Fruit fly (Drosophila melanogaster) whole organism, wandering third instar larva: ENCODE measurements around the gene CG34256.
A peak's percentile ranks its signal among the peaks of the same experiment; 100 is the strongest.

Experiments used
- Abd-B ChIP-seq: fragments of >200 bp; optimal IDR thresholded peaks from 2 replicates; lab custom pipeline; 2017; ENCODE audit warnings: missing biosample characterization, missing genetic modification characterization
- CG32264 ChIP-seq: fragments of 200-800 bp; sonication (Bioruptor generic); optimal IDR thresholded peaks from 2 replicates; lab custom pipeline; 2016; ENCODE audit warnings: missing biosample characterization, missing genetic modification characterization
- CG9705 ChIP-seq: fragments of 200-800 bp; sonication (Bioruptor generic); optimal IDR thresholded peaks from 2 replicates; lab custom pipeline; 2018; ENCODE audit warnings: missing biosample characterization, mild to moderate bottlenecking, missing genetic modification characterization
- CrebA ChIP-seq: fragments of 200-800 bp; sonication (Bioruptor generic); optimal IDR thresholded peaks from 2 replicates; lab custom pipeline; 2016; ENCODE audit warnings: missing biosample characterization, mild to moderate bottlenecking, missing genetic modification characterization, borderline replicate concordance
- Dfd ChIP-seq: fragments of >200 bp; optimal IDR thresholded peaks from 2 replicates; lab custom pipeline; 2017; ENCODE audit warnings: missing biosample characterization, missing genetic modification characterization
- Dif ChIP-seq: fragments of 200-275, 200-300 bp; sonication (Bioruptor generic); optimal IDR thresholded peaks from 2 replicates; lab custom pipeline; 2018; ENCODE audit warnings: missing biosample characterization, missing genetic modification characterization; ENCODE audit not compliant: partially characterized antibody
- GATAd ChIP-seq: sonication (Bioruptor generic); optimal IDR thresholded peaks from 2 replicates; lab custom pipeline; 2016; ENCODE audit warnings: missing biosample characterization, missing genetic modification characterization
- HLH106 ChIP-seq: fragments of 200-800 bp; optimal IDR thresholded peaks from 3 replicates; lab custom pipeline; 2019; ENCODE audit warnings: missing biosample characterization, mild to moderate bottlenecking, missing genetic modification characterization, moderate library complexity
- Hnf4 ChIP-seq: fragments of 200-800 bp; sonication (Bioruptor generic); optimal IDR thresholded peaks from 2 replicates; lab custom pipeline; 2016; ENCODE audit warnings: missing biosample characterization, mild to moderate bottlenecking, missing genetic modification characterization
- Hr78 ChIP-seq: fragments of >200 bp; optimal IDR thresholded peaks from 2 replicates; lab custom pipeline; 2017; ENCODE audit warnings: missing biosample characterization, missing genetic modification characterization
- Hr83 ChIP-seq: fragments of 200-300 bp; sonication (Bioruptor generic); optimal IDR thresholded peaks from 2 replicates; lab custom pipeline; 2016; ENCODE audit warnings: missing biosample characterization, mild to moderate bottlenecking, missing genetic modification characterization, moderate library complexity; ENCODE audit not compliant: poor library complexity, severe bottlenecking
- Jra ChIP-seq: sonication (Bioruptor generic); optimal IDR thresholded peaks from 2 replicates; lab custom pipeline; 2016; ENCODE audit warnings: missing biosample characterization, missing genetic modification characterization
- Mio ChIP-seq: sonication (Bioruptor generic); optimal IDR thresholded peaks from 2 replicates; lab custom pipeline; 2016; ENCODE audit warnings: missing biosample characterization, missing genetic modification characterization
- Myc ChIP-seq: fragments of >200 bp; optimal IDR thresholded peaks from 2 replicates; lab custom pipeline; 2017
- N ChIP-seq: fragments of >200 bp; optimal IDR thresholded peaks from 2 replicates; lab custom pipeline; 2018; ENCODE audit warnings: missing biosample characterization, missing external identifiers, missing genetic modification characterization
- OdsH ChIP-seq: fragments of 200-800 bp; sonication (Bioruptor generic); optimal IDR thresholded peaks from 2 replicates; lab custom pipeline; 2016; ENCODE audit warnings: missing biosample characterization, mild to moderate bottlenecking, missing genetic modification characterization
- Rel ChIP-seq, 2 experiments: fragments of 200-800 bp; sonication (Bioruptor generic) in 1 of 2; optimal IDR thresholded peaks; 2 replicates in 1 of 2; 3 replicates in 1 of 2; lab custom pipeline; 2016 to 2019; ENCODE audit warnings: mild to moderate bottlenecking in 2 of 2, missing biosample characterization in 2 of 2, missing genetic modification characterization in 2 of 2, moderate library complexity in 1 of 2
- Sp1 ChIP-seq: fragments of 200-800 bp; sonication (Bioruptor generic); optimal IDR thresholded peaks from 3 replicates; lab custom pipeline; 2019; ENCODE audit warnings: missing biosample characterization, mild to moderate bottlenecking, missing genetic modification characterization, moderate library complexity
- Vsx2 ChIP-seq: fragments of 200-300, 225-300 bp; sonication (Bioruptor generic); optimal IDR thresholded peaks from 2 replicates; lab custom pipeline; 2018; ENCODE audit warnings: missing biosample characterization, missing genetic modification characterization; ENCODE audit not compliant: partially characterized antibody
- br ChIP-seq: fragments of 200-800 bp; sonication (Bioruptor generic); optimal IDR thresholded peaks from 2 replicates; lab custom pipeline; 2016; ENCODE audit warnings: missing biosample characterization, missing genetic modification characterization
- brk ChIP-seq: fragments of 200-800 bp; sonication (Bioruptor generic); optimal IDR thresholded peaks from 2 replicates; lab custom pipeline; 2016; ENCODE audit warnings: missing biosample characterization, mild to moderate bottlenecking, missing genetic modification characterization
- dl ChIP-seq, 2 experiments: fragments of 175-275, 200-275 bp in 1 of 2; fragments of 200-275 bp in 1 of 2; sonication (Bioruptor generic); optimal IDR thresholded peaks; lab custom pipeline; 2018; ENCODE audit warnings: mild to moderate bottlenecking in 2 of 2, missing biosample characterization in 2 of 2, missing genetic modification characterization in 2 of 2, moderate library complexity in 2 of 2; ENCODE audit not compliant: partially characterized antibody in 2 of 2, insufficient read depth in 1 of 2
- dmrt93B ChIP-seq: fragments of 200-800 bp; sonication (Bioruptor generic); optimal IDR thresholded peaks from 2 replicates; lab custom pipeline; 2018; ENCODE audit warnings: missing biosample characterization, mild to moderate bottlenecking, missing genetic modification characterization
- dsf ChIP-seq: sonication (Bioruptor generic); optimal IDR thresholded peaks from 2 replicates; lab custom pipeline; 2016; ENCODE audit warnings: missing biosample characterization, missing genetic modification characterization, borderline replicate concordance
- ey ChIP-seq: fragments of 200-800 bp; sonication (Bioruptor generic); optimal IDR thresholded peaks from 2 replicates; lab custom pipeline; 2016; ENCODE audit warnings: missing biosample characterization, missing genetic modification characterization
- foxo ChIP-seq, 2 experiments: fragments of 200-800 bp; sonication (Bioruptor generic); optimal IDR thresholded peaks; 2 replicates in 1 of 2; 3 replicates in 1 of 2; lab custom pipeline; 2016 to 2017; ENCODE audit warnings: missing biosample characterization in 2 of 2, missing genetic modification characterization in 2 of 2
- fru ChIP-seq: fragments of 200-800 bp; sonication (Bioruptor generic); optimal IDR thresholded peaks from 3 replicates; lab custom pipeline; 2016; ENCODE audit warnings: missing biosample characterization, mild to moderate bottlenecking, missing genetic modification characterization
- h ChIP-seq: fragments of 200-800 bp; sonication (Bioruptor generic); optimal IDR thresholded peaks from 3 replicates; lab custom pipeline; 2016; ENCODE audit warnings: missing biosample characterization, mild to moderate bottlenecking, missing genetic modification characterization
- jim ChIP-seq: fragments of 175-275, 200-325 bp; sonication (Bioruptor generic); optimal IDR thresholded peaks from 2 replicates; lab custom pipeline; 2016; ENCODE audit warnings: missing biosample characterization, mild to moderate bottlenecking, missing genetic modification characterization
- lola ChIP-seq: fragments of >200 bp; optimal IDR thresholded peaks from 2 replicates; lab custom pipeline; 2017; ENCODE audit warnings: missing biosample characterization, missing genetic modification characterization
- pan ChIP-seq: fragments of >200 bp; optimal IDR thresholded peaks from 2 replicates; lab custom pipeline; 2017
- psq ChIP-seq: fragments of 200-800 bp; sonication (Bioruptor generic); optimal IDR thresholded peaks from 3 replicates; lab custom pipeline; 2017; ENCODE audit warnings: missing biosample characterization, mild to moderate bottlenecking, missing genetic modification characterization, moderate library complexity
- rgr ChIP-seq: fragments of 200-800 bp; sonication (Bioruptor generic); optimal IDR thresholded peaks from 3 replicates; lab custom pipeline; 2016; ENCODE audit warnings: missing biosample characterization, mild to moderate bottlenecking, missing genetic modification characterization
- sage ChIP-seq: fragments of 200-800 bp; sonication (Bioruptor generic); optimal IDR thresholded peaks from 2 replicates; lab custom pipeline; 2016; ENCODE audit warnings: missing biosample characterization, mild to moderate bottlenecking, missing genetic modification characterization
- sv ChIP-seq: fragments of 200-800 bp; sonication (Bioruptor generic); optimal IDR thresholded peaks from 3 replicates; lab custom pipeline; 2016; ENCODE audit warnings: missing biosample characterization, missing genetic modification characterization
- tai ChIP-seq: sonication (Bioruptor generic); optimal IDR thresholded peaks from 2 replicates; lab custom pipeline; 2016; ENCODE audit warnings: missing biosample characterization, missing genetic modification characterization
- usp ChIP-seq: fragments of >200 bp; optimal IDR thresholded peaks from 2 replicates; lab custom pipeline; 2017; ENCODE audit warnings: missing biosample characterization, missing genetic modification characterization
- woc ChIP-seq: sonication (Bioruptor generic); optimal IDR thresholded peaks from 2 replicates; lab custom pipeline; 2016; ENCODE audit warnings: missing biosample characterization, mild to moderate bottlenecking, missing genetic modification characterization

CG34256 gene

dm6 chr3L:19033154-19033811 is 43.7 kb upstream of the CG34256 start:
- no peak for TF ChIP-seq Dfd (GFP tag; lab: Kevin White, UChicago)
- peak; percentile 46 for TF ChIP-seq fru (GFP tag; lab: Kevin White, UChicago)
- no peak for TF ChIP-seq jim
- peak; percentile 76 for TF ChIP-seq psq (GFP tag; lab: Kevin White, UChicago)
- TF ChIP-seq Vsx2 (GFP tag; lab: Kevin White, UChicago) = no peak
- peak; percentile 78 for TF ChIP-seq Sp1 (GFP tag; lab: Kevin White, UChicago)
- TF ChIP-seq Jra = no peak
- TF ChIP-seq CG9705 (GFP tag; lab: Kevin White, UChicago) = no peak
- TF ChIP-seq sv (GFP tag; lab: Kevin White, UChicago) = no peak
- no peak for TF ChIP-seq Hr78 (GFP tag; lab: Kevin White, UChicago)
- TF ChIP-seq Mio (GFP tag; lab: Kevin White, UChicago) = no peak
- TF ChIP-seq sage (GFP tag; lab: Kevin White, UChicago) = peak; percentile 58
- TF ChIP-seq Hnf4 (GFP tag; lab: Kevin White, UChicago) = peak; percentile 34
- no peak for TF ChIP-seq ey (GFP tag; lab: Kevin White, UChicago)
- TF ChIP-seq HLH106 (tag; lab: Kevin White, UChicago) = peak; percentile 80
- no peak for TF ChIP-seq Dif (GFP tag; lab: Kevin White, UChicago)
- no peak for TF ChIP-seq usp (GFP tag; lab: Kevin White, UChicago)
- TF ChIP-seq h (GFP tag; lab: Kevin White, UChicago) = peak; percentile 64
- no peak for TF ChIP-seq Myc (lab: Kevin White, UChicago)
- TF ChIP-seq CG32264 (GFP tag; lab: Kevin White, UChicago) = no peak
- TF ChIP-seq CrebA (GFP tag; lab: Kevin White, UChicago) = no peak
- peak; percentile 42 for TF ChIP-seq Rel (GFP tag; optimal IDR thresholded peaks at IDR 0.05; lab: Kevin White, UChicago)
- TF ChIP-seq Rel (tag; optimal IDR thresholded peaks at IDR 0.05; lab: Kevin White, UChicago) = peak; percentile 44
- TF ChIP-seq woc (GFP tag; lab: Kevin White, UChicago) = peak; percentile 4
- TF ChIP-seq GATAd (GFP tag; lab: Kevin White, UChicago) = no peak
- TF ChIP-seq rgr (GFP tag; lab: Kevin White, UChicago) = peak; percentile 75
- no peak for TF ChIP-seq dsf (GFP tag; lab: Kevin White, UChicago)
- peak; percentile 59 for TF ChIP-seq OdsH (GFP tag; lab: Kevin White, UChicago)
- no peak for TF ChIP-seq Hr83 (GFP tag; lab: Kevin White, UChicago)
- no peak for TF ChIP-seq Abd-B (GFP tag; lab: Kevin White, UChicago)
- TF ChIP-seq foxo (GFP tag; optimal IDR thresholded peaks at IDR 0.05; lab: Kevin White, UChicago) = peak in 1 of 2 experiments; percentile 74
- TF ChIP-seq dl (GFP tag; optimal IDR thresholded peaks at IDR 0.05; lab: Kevin White, UChicago; ENCODE audit: insufficient read depth in 1 of 2, partially characterized antibody in 2 of 2) = no peak
- no peak for TF ChIP-seq tai (GFP tag; lab: Kevin White, UChicago)
- peak; percentile 30 for TF ChIP-seq br (GFP tag; lab: Kevin White, UChicago)
- no peak for TF ChIP-seq N (GFP tag; lab: Kevin White, UChicago)
- TF ChIP-seq lola = no peak
- TF ChIP-seq pan (lab: Kevin White, UChicago) = no peak
- peak; percentile 33 for TF ChIP-seq brk
- peak; percentile 28 for TF ChIP-seq dmrt93B (GFP tag; lab: Kevin White, UChicago)
- TF ChIP-seq, all 38 proteins: peak for 15

dm6 chr3L:19032676-19033075 is 43.1 kb upstream of the CG34256 start:
- TF ChIP-seq pan (lab: Kevin White, UChicago) = no peak
- no peak for TF ChIP-seq tai (GFP tag; lab: Kevin White, UChicago)
- no peak for TF ChIP-seq HLH106 (tag; lab: Kevin White, UChicago)
- peak; percentile 73 for TF ChIP-seq Dfd (GFP tag; lab: Kevin White, UChicago)
- TF ChIP-seq CG9705 (GFP tag; lab: Kevin White, UChicago) = no peak
